Fruit fly (Drosophila melanogaster): ENCODE measurements around the gene CG42588.
A peak's percentile ranks its signal among the peaks of the same experiment; 100 is the strongest.

CG42588 gene

DNA sequence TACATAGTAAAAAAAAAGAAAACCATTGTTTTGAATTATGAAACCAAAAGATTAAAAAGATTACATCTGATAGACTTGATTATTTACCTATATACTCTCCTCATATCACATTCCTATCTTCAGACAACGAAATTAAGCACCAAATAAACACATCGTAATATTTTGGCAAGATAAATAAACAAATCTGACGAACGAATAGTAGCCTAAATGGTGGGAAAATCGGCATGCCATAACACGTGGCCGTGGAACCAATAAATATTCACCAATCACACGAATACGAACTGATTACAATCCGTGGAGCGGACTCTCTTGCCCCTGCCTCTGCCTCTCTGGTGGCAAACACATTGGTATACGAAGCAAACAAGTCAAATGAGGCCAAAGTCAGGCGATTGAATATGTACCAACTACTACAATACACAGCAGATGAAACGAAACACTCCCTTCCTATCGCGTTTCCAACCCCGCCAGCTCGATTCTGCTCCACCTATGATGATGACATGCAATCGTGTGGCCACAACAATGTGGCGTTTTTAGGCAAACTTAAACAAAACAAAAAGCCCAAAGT is 17.9 kb upstream of the CG42588 start (continued):
- TF ChIP-seq en (GFP tag; optimal IDR thresholded peaks at IDR 0.05) (no peak), NC2α (GFP tag; optimal IDR thresholded peaks at IDR 0.05) (no peak), CG12155 (GFP tag; optimal IDR thresholded peaks at IDR 0.05) (no peak), vfl (GFP tag; optimal IDR thresholded peaks at IDR 0.05) (no peak), Nf-YA (GFP tag; IDR thresholded peaks at IDR 0.05) (no peak), Doc2 (GFP tag; IDR thresholded peaks at IDR 0.05) (no peak), GATAe (GFP tag; conservative IDR thresholded peaks at IDR 0.05) (no peak), Dip2 (GFP tag; IDR thresholded peaks at IDR 0.05) (no peak), CG12391 (tag; optimal IDR thresholded peaks at IDR 0.05) (no peak), tio (GFP tag; optimal IDR thresholded peaks at IDR 0.05) (no peak), Jarid2 (GFP tag; optimal IDR thresholded peaks at IDR 0.05) (no peak), Trl (optimal IDR thresholded peaks at IDR 0.05) (no peak), Trl (GFP tag; optimal IDR thresholded peaks at IDR 0.05) (no peak), bowl (GFP tag; IDR thresholded peaks at IDR 0.05) (no peak), H2.0 (GFP tag; IDR thresholded peaks at IDR 0.05) (no peak), pita (GFP tag; optimal IDR thresholded peaks at IDR 0.05) (no peak), Hmr (GFP tag; optimal IDR thresholded peaks at IDR 0.05) (no peak), CG1792 (GFP tag; optimal IDR thresholded peaks at IDR 0.05) (no peak), MESR4 (GFP tag; optimal IDR thresholded peaks at IDR 0.05) (no peak), insv (GFP tag; optimal IDR thresholded peaks at IDR 0.05) (no peak), CG11504 (tag; optimal IDR thresholded peaks at IDR 0.05) (no peak), CkIIα-i1 (GFP tag; IDR thresholded peaks at IDR 0.05) (no peak), z (GFP tag; IDR thresholded peaks at IDR 0.05) (no peak), sd (tag; optimal IDR thresholded peaks at IDR 0.05) (peak; percentile 52), shn (GFP tag; optimal IDR thresholded peaks at IDR 0.05) (no peak), Med (GFP tag) (peak; percentile 78), Spps (tag; optimal IDR thresholded peaks at IDR 0.05) (no peak), CG10321 (GFP tag; IDR thresholded peaks at IDR 0.05) (no peak), CG4854 (GFP tag; optimal IDR thresholded peaks at IDR 0.05) (no peak), CG8765 (GFP tag; IDR thresholded peaks at IDR 0.05) (no peak), bcd (GFP tag; optimal IDR thresholded peaks at IDR 0.05) (no peak), Ets65A (GFP tag) (no peak), tin (GFP tag; optimal IDR thresholded peaks at IDR 0.05) (no peak), sens-2 (GFP tag; IDR thresholded peaks at IDR 0.05) (no peak), Rfx (GFP tag; IDR thresholded peaks at IDR 0.05) (peak; percentile 32; the same call in 1 of the 2 replicates), Usf (GFP tag; optimal IDR thresholded peaks at IDR 0.05) (no peak), CG1602 (GFP tag; optimal IDR thresholded peaks at IDR 0.05) (no peak), Myb (GFP tag; optimal IDR thresholded peaks at IDR 0.05) (no peak), CG8924 (tag; optimal IDR thresholded peaks at IDR 0.05) (no peak), Hey (tag; optimal IDR thresholded peaks at IDR 0.05) (no peak), Deaf1 (tag; optimal IDR thresholded peaks at IDR 0.05) (no peak), Lim3 (GFP tag; IDR thresholded peaks at IDR 0.05) (no peak), bbx (GFP tag; IDR thresholded peaks at IDR 0.05; ENCODE audit: partially characterized antibody) (no peak), HLH4C (GFP tag; IDR thresholded peaks at IDR 0.05; ENCODE audit: partially characterized antibody) (no peak), Bgb (GFP tag; IDR thresholded peaks at IDR 0.05; ENCODE audit: partially characterized antibody) (no peak; the same call in 1 of the 2 replicates), zf30C (GFP tag; optimal IDR thresholded peaks at IDR 0.05) (no peak), zen2 (GFP tag; IDR thresholded peaks at IDR 0.05; ENCODE audit: partially characterized antibody) (no peak), tap (tag; optimal IDR thresholded peaks at IDR 0.05) (no peak), CG2120 (GFP tag; optimal IDR thresholded peaks at IDR 0.05) (no peak), CG10431 (GFP tag; optimal IDR thresholded peaks at IDR 0.05) (no peak), CG13287 (GFP tag; IDR thresholded peaks at IDR 0.05; ENCODE audit: partially characterized antibody) (no peak), gem (tag; optimal IDR thresholded peaks at IDR 0.05) (no peak)
